Worm (Caenorhabditis elegans): ENCODE measurements around the gene M01H9.2.

M01H9.2 gene

DNA sequence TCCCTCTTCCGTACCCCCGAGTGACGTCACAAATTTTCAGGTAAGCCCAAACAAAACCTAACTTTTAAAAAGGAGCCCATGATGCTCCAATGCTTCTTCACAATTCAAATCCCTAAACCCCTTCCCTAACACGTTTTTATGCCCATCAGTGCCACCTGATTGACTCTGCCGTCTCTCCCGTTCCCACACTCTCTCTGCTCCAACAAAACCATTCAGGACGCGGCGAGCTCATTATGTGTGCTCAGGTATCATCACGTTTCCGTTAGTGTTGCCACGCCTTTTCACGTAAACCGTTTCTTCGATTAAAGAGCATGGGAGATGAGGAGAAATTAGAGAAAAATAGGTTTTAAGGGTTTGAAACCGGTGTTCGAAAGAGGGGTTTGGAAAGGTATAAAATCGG, at the start of gene M01H9.2:
Gene M01H9.2, minus strand, starts transcription at position 101 of the 400 bp plus-strand sequence.
- TF ChIP-seq unc-120 (tag; optimal IDR thresholded peaks at IDR 0.05; ENCODE audit: poor library complexity, severe bottlenecking): no peak
- TF ChIP-seq mab-5 (tag; optimal IDR thresholded peaks at IDR 0.05): no peak
- TF ChIP-seq snpc-4 (tag; optimal IDR thresholded peaks at IDR 0.05): no peak
- no peak for TF ChIP-seq unc-62 (GFP tag; optimal IDR thresholded peaks at IDR 0.05)
- no peak for TF ChIP-seq ces-1 (GFP tag; optimal IDR thresholded peaks at IDR 0.05)
- TF ChIP-seq hlh-1 (tag; optimal IDR thresholded peaks at IDR 0.05): no peak
- TF ChIP-seq tbx-8 (GFP tag; optimal IDR thresholded peaks at IDR 0.05): no peak
- no peak for TF ChIP-seq drap-1 (GFP tag; optimal IDR thresholded peaks at IDR 0.05)
- no peak for TF ChIP-seq ceh-83 (GFP tag; optimal IDR thresholded peaks at IDR 0.05)
- no peak for TF ChIP-seq ham-2 (GFP tag; optimal IDR thresholded peaks at IDR 0.05)
- TF ChIP-seq sptf-1 (tag; optimal IDR thresholded peaks at IDR 0.05): no peak
- TF ChIP-seq zip-8 (tag; optimal IDR thresholded peaks at IDR 0.05): no peak
- TF ChIP-seq nhr-2 (tag; optimal IDR thresholded peaks at IDR 0.05): no peak
- TF ChIP-seq blmp-1 (tag; optimal IDR thresholded peaks at IDR 0.05): no peak
- TF ChIP-seq ceh-39 (tag; optimal IDR thresholded peaks at IDR 0.05): no peak
- TF ChIP-seq elt-3 (tag; optimal IDR thresholded peaks at IDR 0.05): no peak

DNA sequence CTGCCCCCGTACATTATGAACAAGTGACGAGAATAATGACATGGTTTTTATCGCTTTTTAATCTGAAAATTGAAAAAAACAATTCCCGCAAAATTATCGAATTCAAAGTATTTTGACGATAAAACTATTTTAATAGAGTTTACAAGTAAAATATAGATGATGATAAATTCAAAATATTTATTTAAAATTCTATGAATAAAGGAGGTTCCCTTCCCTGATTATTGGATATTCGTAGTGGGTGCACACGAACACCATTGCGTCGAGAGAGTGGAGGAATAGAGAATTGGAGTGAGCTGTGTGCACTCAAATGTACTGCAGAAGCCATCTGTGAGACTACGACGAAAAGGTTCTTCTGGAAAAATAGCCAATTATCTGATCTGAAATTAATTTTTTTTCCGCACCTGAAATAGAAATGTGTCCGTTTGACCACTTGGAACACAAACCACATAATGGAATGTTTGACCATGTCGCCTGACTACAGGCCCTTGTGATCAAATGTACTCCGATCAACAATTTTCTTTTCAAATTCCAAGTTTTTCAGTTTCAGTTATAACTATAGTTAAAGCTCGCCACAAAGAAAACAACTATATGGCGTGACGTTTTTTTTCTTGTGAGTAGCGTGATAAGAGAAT, 48.3 kb upstream of the M01H9.2 start, which contains the start of the genes rfth-1 and ZK180.8:
Gene rfth-1, minus strand, starts transcription at position 51 of the 632 bp plus-strand sequence.
Gene ZK180.8, minus strand, starts transcription at position 466 of the 632 bp plus-strand sequence.
- no peak for TF ChIP-seq tbx-8 (GFP tag; optimal IDR thresholded peaks at IDR 0.05)

DNA sequence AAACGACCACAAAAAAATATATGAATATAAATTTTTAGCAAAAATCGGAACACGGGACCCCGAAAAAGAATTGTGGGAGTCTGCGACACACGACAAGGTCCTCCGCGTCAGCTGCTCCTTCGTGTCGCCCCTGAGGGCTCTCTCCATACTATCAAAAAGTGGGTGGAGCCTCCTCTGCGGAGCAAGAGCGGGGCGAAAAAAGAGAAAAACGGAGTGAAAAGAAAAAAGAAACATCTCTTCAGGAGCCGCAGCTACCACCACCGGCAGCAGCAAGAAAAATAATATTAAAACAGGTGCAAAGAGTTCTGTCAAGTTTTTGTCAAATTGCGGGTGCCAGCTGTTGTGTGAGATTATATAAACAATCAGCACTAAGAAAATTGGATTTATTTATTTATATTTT, 43.6 kb upstream of the M01H9.2 start, which contains the start of gene gbb-2:
Gene gbb-2, minus strand, starts transcription at position 112 of the 400 bp plus-strand sequence.
- TF ChIP-seq cnd-1 (tag; optimal IDR thresholded peaks at IDR 0.05) (no peak), nhr-237 (tag; optimal IDR thresholded peaks at IDR 0.05) (no peak), drap-1 (GFP tag; optimal IDR thresholded peaks at IDR 0.05) (no peak), hlh-1 (tag; optimal IDR thresholded peaks at IDR 0.05) (peak; percentile 56), unc-120 (tag; optimal IDR thresholded peaks at IDR 0.05; ENCODE audit: poor library complexity, severe bottlenecking) (peak; percentile 82), bed-3 (GFP tag; optimal IDR thresholded peaks at IDR 0.05) (no peak)

DNA sequence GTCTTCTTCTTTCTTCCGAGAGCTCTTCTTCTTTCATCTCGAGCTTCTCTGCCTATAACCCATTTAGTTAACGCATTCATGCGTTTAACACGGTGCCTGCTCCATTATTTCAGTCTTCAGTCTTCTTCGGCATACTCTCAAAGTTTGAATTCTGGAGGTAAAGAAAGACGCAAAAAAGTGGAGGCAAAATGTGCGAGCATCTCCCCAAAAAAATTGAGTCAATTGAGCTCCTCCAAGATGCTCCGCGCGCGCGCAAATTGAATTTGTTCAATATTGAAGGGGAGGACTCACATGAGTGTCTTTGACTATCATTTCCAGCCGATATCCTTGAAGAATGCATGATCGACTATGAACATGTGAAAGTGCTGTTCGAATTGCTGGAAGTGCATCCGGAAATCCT, 42.0 kb upstream of the M01H9.2 start:
- TF ChIP-seq nhr-12 (tag; optimal IDR thresholded peaks at IDR 0.05) (no peak), ces-1 (GFP tag; optimal IDR thresholded peaks at IDR 0.05) (peak; percentile 87), unc-39 (tag; optimal IDR thresholded peaks at IDR 0.05) (no peak), nhr-237 (tag; optimal IDR thresholded peaks at IDR 0.05) (no peak)

DNA sequence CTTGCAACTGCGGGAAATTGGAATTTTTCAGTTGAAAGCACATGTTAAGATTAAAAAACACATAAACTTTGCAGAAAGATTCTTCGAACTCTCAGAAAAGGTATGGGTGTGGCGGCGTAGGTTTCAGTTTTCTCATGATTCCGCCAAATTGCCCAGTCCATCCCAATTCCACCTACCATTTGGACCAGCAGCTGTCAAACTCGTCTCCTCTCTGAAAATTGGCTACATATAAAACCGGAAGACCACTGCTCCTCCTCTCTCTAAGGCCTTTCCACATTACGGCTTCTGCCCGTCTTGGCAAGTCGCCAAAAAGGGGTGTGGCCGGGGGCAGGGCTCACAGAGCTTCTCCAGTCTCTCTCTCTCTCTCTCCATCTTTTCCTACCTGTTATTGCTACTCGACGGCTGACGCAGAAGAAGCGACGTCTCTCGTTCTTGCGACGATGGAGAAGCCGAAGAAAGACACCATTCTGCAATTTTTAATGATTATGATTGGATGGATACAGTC, 27.2 kb upstream of the M01H9.2 start, which contains the start of gene ZK180.7:
Gene ZK180.7, plus strand, starts transcription at position 395 of the 505 bp plus-strand sequence.
- TF ChIP-seq hlh-1 (tag; optimal IDR thresholded peaks at IDR 0.05) (no peak), nhr-12 (tag; optimal IDR thresholded peaks at IDR 0.05) (no peak), ceh-43 (GFP tag; optimal IDR thresholded peaks at IDR 0.05) (no peak), snpc-4 (tag; optimal IDR thresholded peaks at IDR 0.05) (no peak), flh-1 (GFP tag; optimal IDR thresholded peaks at IDR 0.05) (no peak), pha-4 (tag; optimal IDR thresholded peaks at IDR 0.05) (no peak), elt-3 (tag; optimal IDR thresholded peaks at IDR 0.05) (no peak), drap-1 (GFP tag; optimal IDR thresholded peaks at IDR 0.05) (no peak)

DNA sequence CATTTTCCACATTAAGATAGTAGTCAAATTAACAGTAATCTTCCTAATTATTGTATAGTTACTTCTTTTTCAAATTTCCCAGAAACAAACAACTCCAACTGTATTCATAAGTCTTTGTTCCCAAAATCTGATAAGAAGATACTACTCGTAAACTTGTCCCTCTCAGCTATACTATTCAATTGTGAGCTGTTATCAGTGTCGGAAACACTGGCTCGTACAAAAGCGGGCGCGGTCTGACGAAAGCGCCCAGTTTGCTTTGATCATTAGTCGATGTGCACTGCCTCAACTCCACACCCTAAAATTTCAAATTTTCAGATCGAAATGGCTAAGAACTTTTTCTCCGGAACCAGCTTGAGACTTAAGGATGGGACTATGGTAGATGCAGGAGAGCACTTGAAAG, 23.7 kb upstream of the M01H9.2 start, which contains the start of gene trx-3:
Gene trx-3, plus strand, starts transcription at position 291 of the 400 bp plus-strand sequence.
- no peak for TF ChIP-seq hlh-1 (tag; optimal IDR thresholded peaks at IDR 0.05)

DNA sequence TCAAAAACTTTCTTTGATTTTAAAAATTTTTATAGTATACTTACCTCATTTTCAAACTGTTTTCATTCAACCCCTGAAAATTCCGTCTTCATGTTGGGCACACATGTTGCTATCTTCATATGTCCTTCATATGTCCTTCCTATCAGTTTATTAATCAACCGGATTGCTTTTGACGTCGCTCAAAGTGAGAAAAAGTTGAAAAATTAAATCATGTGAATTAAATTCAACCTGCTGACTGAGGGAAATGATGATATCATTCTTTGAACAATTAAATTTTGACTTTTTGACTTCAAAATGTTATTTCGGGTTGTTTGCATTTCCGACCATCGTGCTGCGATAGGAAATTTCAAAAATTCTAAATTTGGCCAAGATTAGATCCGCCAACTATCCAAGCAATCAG, 21.5 kb upstream of the M01H9.2 start:
- TF ChIP-seq elt-3 (tag; optimal IDR thresholded peaks at IDR 0.05) (no peak), pha-4 (tag; optimal IDR thresholded peaks at IDR 0.05) (no peak), sem-2 (GFP tag; optimal IDR thresholded peaks at IDR 0.05) (no peak)
